Worm (Caenorhabditis elegans) whole organism, L4 larva: Measurements from ENCODE around the gene grl-24.

Source experiments
- T20F7.1 ChIP-seq: fragments of 200-800 bp; sonication (Bioruptor generic); optimal IDR thresholded peaks from 2 replicates; lab custom pipeline; 2018; ENCODE audit warnings: mild to moderate bottlenecking, missing genetic modification characterization, missing compliant biosample characterization
- ceh-28 ChIP-seq: fragments of 150-350 bp; optimal IDR thresholded peaks from 2 replicates; lab custom pipeline; 2014; ENCODE audit warnings: missing biosample characterization, missing genetic modification reagents, missing genetic modification characterization
- daf-16 ChIP-seq, 3 experiments: sonication (generic microtip); optimal IDR thresholded peaks; 2 replicates each; lab custom pipeline; 2016 to 2017; ENCODE audit warnings: missing genetic modification characterization in 3 of 3, missing genetic modification reagents in 3 of 3, mild to moderate bottlenecking in 2 of 3, missing compliant biosample characterization in 2 of 3, missing biosample characterization in 1 of 3, moderate library complexity in 1 of 3
- lin-1 ChIP-seq: fragments of 200-800 bp; sonication (Bioruptor generic); IDR thresholded peaks from 2 replicates; pipeline ENCODE4 v1.3.6; 2022; ENCODE audit warnings: missing genetic modification reagents, missing genetic modification characterization, missing compliant biosample characterization
- lin-15B ChIP-seq: fragments of 150-350 bp; sonication (generic microtip); optimal IDR thresholded peaks from 3 replicates; lab custom pipeline; 2014; ENCODE audit warnings: missing biosample characterization, missing genetic modification characterization
- nhr-48 ChIP-seq: sonication (generic microtip); optimal IDR thresholded peaks from 2 replicates; lab custom pipeline; 2016; ENCODE audit warnings: mild to moderate bottlenecking, missing genetic modification characterization, missing compliant biosample characterization
- rbr-2 ChIP-seq: sonication (generic microtip); optimal IDR thresholded peaks from 2 replicates; lab custom pipeline; 2016; ENCODE audit warnings: missing genotype, missing genetic modification characterization, missing compliant biosample characterization
- unc-62 ChIP-seq, 3 experiments: fragments of 150-350 bp in 1 of 3; sonication (generic microtip); optimal IDR thresholded peaks in 2 of 3; peaks in 1 of 3; 1 replicate in 1 of 3; 2 replicates in 2 of 3; lab custom pipeline; 2014 to 2017; ENCODE audit warnings: missing biosample characterization in 3 of 3, missing genetic modification characterization in 3 of 3, missing genetic modification reagents in 3 of 3, missing genotype in 1 of 3
- ztf-11 ChIP-seq: fragments of 150-350 bp; optimal IDR thresholded peaks from 2 replicates; lab custom pipeline; 2014; ENCODE audit warnings: missing biosample characterization, missing genetic modification characterization

The grl-24 gene

ce11 chrIV:17426970-17427369 lies 48.7 kb downstream of the grl-24 start:
- TF ChIP-seq unc-62 (GFP tag; optimal IDR thresholded peaks at IDR 0.05 in 1 of 2; lab: Kevin White, UChicago) (peak in 1 of 2 experiments; percentile 97), unc-62 (tag; optimal IDR thresholded peaks at IDR 0.05; lab: Kevin White, UChicago) (no peak), lin-1 (GFP tag; lab: Robert Waterston, UW) (no peak), nhr-48 (tag; lab: Kevin White, UChicago) (no peak), T20F7.1 (GFP tag; lab: Kevin White, UChicago) (no peak), daf-16 (GFP tag; optimal IDR thresholded peaks at IDR 0.05; lab: Kevin White, UChicago) (no peak), daf-16 (tag; optimal IDR thresholded peaks at IDR 0.05; lab: Kevin White, UChicago) (no peak), ceh-28 (tag; lab: Kevin White, UChicago) (no peak), lin-15B (tag; lab: Kevin White, UChicago) (no peak), rbr-2 (tag; lab: Kevin White, UChicago) (peak; percentile 20), ztf-11 (tag; lab: Kevin White, UChicago) (no peak)
